Worm (Caenorhabditis elegans) whole organism, late embryonic: ENCODE results near the gene phat-6.

ENCODE experiments used
- C08G9.2 ChIP-seq: sonication (generic microtip); optimal IDR thresholded peaks from 2 replicates; lab custom pipeline; 2016; ENCODE audit warnings: mild to moderate bottlenecking, missing genetic modification characterization, moderate library complexity, missing compliant biosample characterization
- C38D4.7 ChIP-seq: fragments of 200-800 bp; sonication (Bioruptor generic); optimal IDR thresholded peaks from 2 replicates; lab custom pipeline; 2018; ENCODE audit warnings: mild to moderate bottlenecking, missing genetic modification characterization, moderate library complexity, missing compliant biosample characterization
- ahr-1 ChIP-seq: sonication (generic microtip); optimal IDR thresholded peaks from 2 replicates; lab custom pipeline; 2016; ENCODE audit warnings: missing genetic modification characterization, missing compliant biosample characterization
- ceh-14 ChIP-seq: sonication (generic microtip); optimal IDR thresholded peaks from 2 replicates; lab custom pipeline; 2016; ENCODE audit warnings: missing genotype, missing genetic modification characterization, missing compliant biosample characterization
- ceh-18 ChIP-seq: sonication (generic microtip); optimal IDR thresholded peaks from 2 replicates; lab custom pipeline; 2016; ENCODE audit warnings: missing genetic modification characterization, missing compliant biosample characterization
- ceh-19 ChIP-seq: fragments of 200-800 bp; sonication (Bioruptor generic); optimal IDR thresholded peaks from 2 replicates; lab custom pipeline; 2018; ENCODE audit warnings: mild to moderate bottlenecking, missing genetic modification characterization, missing compliant biosample characterization
- ceh-2 ChIP-seq: sonication (generic microtip); optimal IDR thresholded peaks from 2 replicates; lab custom pipeline; 2016; ENCODE audit warnings: missing genotype, missing genetic modification characterization, missing compliant biosample characterization
- ceh-22 ChIP-seq: sonication (generic microtip); optimal IDR thresholded peaks from 2 replicates; lab custom pipeline; 2017; ENCODE audit warnings: missing biosample characterization, missing genetic modification characterization
- ceh-48 ChIP-seq: sonication (generic microtip); optimal IDR thresholded peaks from 2 replicates; lab custom pipeline; 2016; ENCODE audit warnings: missing genetic modification characterization, inconsistent platforms, missing compliant biosample characterization
- ceh-6 ChIP-seq: fragments of 200-800 bp; sonication (Bioruptor generic); optimal IDR thresholded peaks from 2 replicates; lab custom pipeline; 2018; ENCODE audit warnings: mild to moderate bottlenecking, missing genetic modification characterization, missing compliant biosample characterization
- che-1 ChIP-seq: sonication (generic microtip); optimal IDR thresholded peaks from 2 replicates; lab custom pipeline; 2016; ENCODE audit warnings: mild to moderate bottlenecking, missing genetic modification characterization, missing compliant biosample characterization
- dmd-4 ChIP-seq: sonication (generic microtip); optimal IDR thresholded peaks from 2 replicates; lab custom pipeline; 2016; ENCODE audit warnings: borderline replicate concordance, missing genetic modification characterization, missing compliant biosample characterization
- ets-4 ChIP-seq: sonication (generic microtip); optimal IDR thresholded peaks from 2 replicates; lab custom pipeline; 2016; ENCODE audit warnings: missing genetic modification characterization, missing compliant biosample characterization
- fax-1 ChIP-seq: sonication (generic microtip); optimal IDR thresholded peaks from 2 replicates; lab custom pipeline; 2016; ENCODE audit warnings: missing genotype, missing genetic modification characterization, missing compliant biosample characterization
- fkh-10 ChIP-seq: fragments of 150-350 bp; optimal IDR thresholded peaks from 2 replicates; lab custom pipeline; 2014; ENCODE audit warnings: missing biosample characterization, missing genetic modification reagents, missing genetic modification characterization
- fkh-6 ChIP-seq: sonication (generic microtip); optimal IDR thresholded peaks from 2 replicates; lab custom pipeline; 2016; ENCODE audit warnings: missing genetic modification characterization, missing compliant biosample characterization
- gmeb-2 ChIP-seq: sonication (generic microtip); optimal IDR thresholded peaks from 2 replicates; lab custom pipeline; 2016; ENCODE audit warnings: missing genetic modification characterization, inconsistent platforms, missing compliant biosample characterization
- hlh-13 ChIP-seq: fragments of 200-800 bp; sonication (Bioruptor generic); optimal IDR thresholded peaks from 2 replicates; lab custom pipeline; 2018; ENCODE audit warnings: mild to moderate bottlenecking, missing genetic modification characterization, missing compliant biosample characterization
- hlh-30 ChIP-seq: sonication (generic microtip); optimal IDR thresholded peaks from 2 replicates; lab custom pipeline; 2017; ENCODE audit warnings: antibody characterized with exemption, missing genetic modification characterization, missing compliant biosample characterization; ENCODE audit not compliant: insufficient read depth
- hlh-6 ChIP-seq: sonication (generic microtip); optimal IDR thresholded peaks from 2 replicates; lab custom pipeline; 2016; ENCODE audit warnings: missing genotype, missing genetic modification characterization, missing compliant biosample characterization
- lim-6 ChIP-seq: sonication (generic microtip); optimal IDR thresholded peaks from 2 replicates; lab custom pipeline; 2016; ENCODE audit warnings: missing genetic modification characterization, missing compliant biosample characterization
- madf-2 ChIP-seq: sonication (generic microtip); optimal IDR thresholded peaks from 2 replicates; lab custom pipeline; 2017; ENCODE audit warnings: missing genetic modification characterization, missing compliant biosample characterization
- mec-3 ChIP-seq: sonication (generic microtip); optimal IDR thresholded peaks from 2 replicates; lab custom pipeline; 2016; ENCODE audit warnings: borderline replicate concordance, missing genetic modification characterization, missing compliant biosample characterization
- nfya-1 ChIP-seq: sonication (generic microtip); optimal IDR thresholded peaks from 2 replicates; lab custom pipeline; 2017; ENCODE audit warnings: missing genetic modification characterization, mild to moderate bottlenecking, missing compliant biosample characterization, antibody characterized with exemption, moderate library complexity
- nhr-232 ChIP-seq: sonication (generic microtip); optimal IDR thresholded peaks from 2 replicates; lab custom pipeline; 2016; ENCODE audit warnings: missing genetic modification characterization, missing compliant biosample characterization
- pat-9 ChIP-seq: fragments of 200-800 bp; sonication (Bioruptor generic); optimal IDR thresholded peaks from 2 replicates; lab custom pipeline; 2018; ENCODE audit warnings: mild to moderate bottlenecking, missing genetic modification characterization, moderate library complexity, missing compliant biosample characterization
- pha-2 ChIP-seq: sonication (generic microtip); optimal IDR thresholded peaks from 2 replicates; lab custom pipeline; 2017; ENCODE audit warnings: mild to moderate bottlenecking, missing genetic modification characterization, missing compliant biosample characterization
- pros-1 ChIP-seq: fragments of 150-350 bp; optimal IDR thresholded peaks from 2 replicates; lab custom pipeline; 2014; ENCODE audit warnings: missing biosample characterization, missing genetic modification reagents, missing genetic modification characterization
- ref-2 ChIP-seq: sonication (generic microtip); optimal IDR thresholded peaks from 2 replicates; lab custom pipeline; 2016; ENCODE audit warnings: missing genetic modification characterization, missing compliant biosample characterization
- rnt-1 ChIP-seq: sonication (generic microtip); optimal IDR thresholded peaks from 2 replicates; lab custom pipeline; 2016; ENCODE audit warnings: missing genetic modification characterization, missing compliant biosample characterization
- sdc-2 ChIP-seq: sonication (generic microtip); optimal IDR thresholded peaks from 2 replicates; lab custom pipeline; 2016; ENCODE audit warnings: missing genotype, missing genetic modification characterization, missing compliant biosample characterization
- sox-4 ChIP-seq: sonication (generic microtip); optimal IDR thresholded peaks from 2 replicates; lab custom pipeline; 2017; ENCODE audit warnings: mild to moderate bottlenecking, missing genetic modification characterization, inconsistent platforms, missing compliant biosample characterization
- tbx-2 ChIP-seq: sonication (generic microtip); optimal IDR thresholded peaks from 2 replicates; lab custom pipeline; 2016; ENCODE audit warnings: missing genetic modification characterization, missing compliant biosample characterization
- tbx-7 ChIP-seq: sonication (generic microtip); optimal IDR thresholded peaks from 2 replicates; lab custom pipeline; 2016; ENCODE audit warnings: missing genotype, missing genetic modification characterization, missing compliant biosample characterization
- unc-42 ChIP-seq: sonication (generic microtip); optimal IDR thresholded peaks from 2 replicates; lab custom pipeline; 2016; ENCODE audit warnings: missing genotype, missing genetic modification characterization, missing compliant biosample characterization
- unc-86 ChIP-seq: sonication (generic microtip); optimal IDR thresholded peaks from 2 replicates; lab custom pipeline; 2016; ENCODE audit warnings: missing genetic modification characterization, missing compliant biosample characterization
- ztf-16 ChIP-seq: sonication (generic microtip); optimal IDR thresholded peaks from 2 replicates; lab custom pipeline; 2017; ENCODE audit warnings: missing genetic modification characterization, missing compliant biosample characterization

phat-6 gene

ce11 chrX:15175211-15175610 is 19.0 kb downstream of the phat-6 start:
- TF ChIP-seq ets-4 (tag; lab: Kevin White, UChicago) = no peak
- no peak for TF ChIP-seq hlh-30
- TF ChIP-seq fkh-10 = no peak

- TF ChIP-seq sox-4 (peak; percentile 29), fax-1 (tag; lab: Kevin White, UChicago) (no peak), ref-2 (tag; lab: Kevin White, UChicago) (peak; percentile 25), ceh-18 (tag; lab: Kevin White, UChicago) (peak; percentile 45), unc-86 (tag; lab: Kevin White, UChicago) (peak; percentile 33), pros-1 (tag; lab: Kevin White, UChicago) (no peak), che-1 (tag; lab: Kevin White, UChicago) (peak; percentile 32), ceh-19 (GFP tag; lab: Kevin White, UChicago) (no peak), ceh-2 (tag; lab: Kevin White, UChicago) (peak; percentile 13), mec-3 (tag; lab: Kevin White, UChicago) (no peak), pat-9 (tag; lab: Kevin White, UChicago) (peak; percentile 39), rnt-1 (tag; lab: Kevin White, UChicago) (peak; percentile 9), hlh-13 (GFP tag; lab: Kevin White, UChicago) (no peak), nhr-232 (tag; lab: Kevin White, UChicago) (no peak), tbx-7 (tag; lab: Kevin White, UChicago) (no peak), madf-2 (peak; percentile 52), ceh-14 (peak; percentile 27), ztf-16 (peak; percentile 21), ets-4 (tag; lab: Kevin White, UChicago) (peak; percentile 8), pha-2 (tag; lab: Kevin White, UChicago) (peak; percentile 9), ceh-6 (GFP tag; lab: Kevin White, UChicago) (peak; percentile 11), gmeb-2 (peak; percentile 23), unc-42 (tag; lab: Kevin White, UChicago) (peak; percentile 33), C38D4.7 (GFP tag; lab: Kevin White, UChicago) (peak; percentile 2), sdc-2 (tag; lab: Kevin White, UChicago) (peak; percentile 22), tbx-2 (tag; lab: Kevin White, UChicago) (peak; percentile 45), nfya-1 (tag; lab: Kevin White, UChicago) (peak; percentile 60)
- TF ChIP-seq, all 69 proteins: peak for 20
Measured at ce11 chrX:15173303-15173904, 20.8 kb downstream of the phat-6 start, which contains the start of gene ucr-2.2. ucr-2.2 (plus strand) TSS chrX:15173904.

ce11 chrX:15170958-15171357 is 23.2 kb downstream of the phat-6 start:
- TF ChIP-seq ceh-22 (no peak), fax-1 (tag; lab: Kevin White, UChicago) (no peak), mec-3 (tag; lab: Kevin White, UChicago) (no peak), sdc-2 (tag; lab: Kevin White, UChicago) (no peak), hlh-30 (no peak), nfya-1 (tag; lab: Kevin White, UChicago) (no peak), ztf-16 (no peak), ets-4 (tag; lab: Kevin White, UChicago) (no peak), lim-6 (tag; lab: Kevin White, UChicago) (no peak), dmd-4 (no peak), fkh-6 (tag; lab: Kevin White, UChicago) (no peak), hlh-6 (tag; lab: Kevin White, UChicago) (no peak), C08G9.2 (tag; lab: Kevin White, UChicago) (no peak), tbx-7 (tag; lab: Kevin White, UChicago) (no peak), ahr-1 (tag; lab: Kevin White, UChicago) (no peak), ceh-48 (tag; lab: Kevin White, UChicago) (no peak)
